Worm (Caenorhabditis elegans): ENCODE results near the gene nfx-1.

Gene nfx-1

ce11 chrIII:6364395-6364794, 10.8 kb upstream of the nfx-1 start (continued):
- TF ChIP-seq nhr-20 (tag; optimal IDR thresholded peaks at IDR 0.05) (peak; percentile 65), pax-3 (tag; optimal IDR thresholded peaks at IDR 0.05) (no peak), nhr-237 (tag; optimal IDR thresholded peaks at IDR 0.05) (no peak), aly-2 (tag; optimal IDR thresholded peaks at IDR 0.05) (no peak), Y116A8C.19 (tag; optimal IDR thresholded peaks at IDR 0.05; ENCODE audit: borderline replicate concordance) (no peak), fos-1 (tag; optimal IDR thresholded peaks at IDR 0.05) (no peak), unc-130 (tag; optimal IDR thresholded peaks at IDR 0.05) (no peak), ztf-11 (tag; optimal IDR thresholded peaks at IDR 0.05) (no peak), lin-14 (GFP tag; optimal IDR thresholded peaks at IDR 0.05) (peak; percentile 81), lsy-2 (tag; optimal IDR thresholded peaks at IDR 0.05) (peak; percentile 46 to 59), nhr-76 (tag; optimal IDR thresholded peaks at IDR 0.05) (no peak), ceh-8 (GFP tag; optimal IDR thresholded peaks at IDR 0.05) (no peak), snpc-4 (tag; optimal IDR thresholded peaks at IDR 0.05) (no peak), skn-1 (tag; optimal IDR thresholded peaks at IDR 0.05) (no peak), unc-86 (tag; optimal IDR thresholded peaks at IDR 0.05) (no peak), blmp-1 (tag; optimal IDR thresholded peaks at IDR 0.05) (peak; percentile 94), sptf-1 (tag; optimal IDR thresholded peaks at IDR 0.05) (no peak), nhr-85 (tag) (peak; percentile 96), xbp-1 (tag; optimal IDR thresholded peaks at IDR 0.05) (no peak), snu-23 (GFP tag; optimal IDR thresholded peaks at IDR 0.05) (peak; percentile 60), efl-1 (optimal IDR thresholded peaks at IDR 0.05) (peak in 1 of 2 experiments; percentile 4), efl-1 (GFP tag; optimal IDR thresholded peaks at IDR 0.05 in 1 of 2) (no peak), C34B4.2 (tag; optimal IDR thresholded peaks at IDR 0.05) (no peak), ets-5 (GFP tag; IDR thresholded peaks at IDR 0.05) (no peak), egl-13 (tag; optimal IDR thresholded peaks at IDR 0.05) (no peak), nhr-71 (tag; optimal IDR thresholded peaks at IDR 0.05) (peak; percentile 75), rnt-1 (tag; optimal IDR thresholded peaks at IDR 0.05) (peak; percentile 75), ceh-88 (GFP tag; IDR thresholded peaks at IDR 0.05) (no peak), ama-1 (optimal IDR thresholded peaks at IDR 0.05) (no peak), hlh-4 (tag; optimal IDR thresholded peaks at IDR 0.05) (no peak), fkh-10 (GFP tag; optimal IDR thresholded peaks at IDR 0.05) (no peak), nhr-47 (tag; optimal IDR thresholded peaks at IDR 0.05) (peak; percentile 53), nhr-11 (tag; optimal IDR thresholded peaks at IDR 0.05) (no peak), sox-4 (tag; optimal IDR thresholded peaks at IDR 0.05) (no peak), pqm-1 (tag; optimal IDR thresholded peaks at IDR 0.05) (no peak), lin-35 (GFP tag; optimal IDR thresholded peaks at IDR 0.05) (peak in 1 of 2 experiments; percentile 10), unc-62 (GFP tag; optimal IDR thresholded peaks at IDR 0.05) (no peak), nhr-77 (tag; optimal IDR thresholded peaks at IDR 0.05) (no peak), elt-3 (tag; optimal IDR thresholded peaks at IDR 0.05) (peak in 1 of 6 experiments; percentile 27), lin-39 (tag; optimal IDR thresholded peaks at IDR 0.05) (peak; percentile 58)

DNA sequence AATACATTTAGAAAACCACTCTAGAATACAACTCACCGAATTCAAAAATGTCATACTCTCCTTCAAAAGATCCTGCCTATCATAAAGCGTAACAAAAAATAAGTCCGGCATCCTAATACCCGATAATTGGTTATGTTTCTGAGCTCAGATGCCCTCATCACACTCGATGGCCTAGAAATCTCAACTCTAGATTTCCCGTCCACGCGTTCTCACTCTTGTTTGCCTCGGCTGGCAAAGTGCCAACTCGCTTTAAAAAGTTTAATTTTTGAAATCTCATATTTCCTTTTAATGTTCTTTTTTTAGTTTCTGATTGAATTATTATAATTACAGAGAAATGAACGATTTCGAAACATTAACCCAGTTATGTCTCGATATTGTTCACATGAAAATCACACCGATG, 7.5 kb upstream of the nfx-1 start, which contains the start of the genes C56G2.15 and thoc-2:
TSS of gene C56G2.15 (minus strand) at position 188 of the 400 bp plus-strand sequence.
TSS of gene thoc-2 (plus strand) at position 331 of the 400 bp plus-strand sequence.
- TF ChIP-seq rnt-1 (tag; optimal IDR thresholded peaks at IDR 0.05) (peak; percentile 32), snpc-4 (tag; optimal IDR thresholded peaks at IDR 0.05) (no peak), ama-1 (optimal IDR thresholded peaks at IDR 0.05) (no peak), blmp-1 (tag; optimal IDR thresholded peaks at IDR 0.05) (peak; percentile 18), sup-37 (GFP tag; optimal IDR thresholded peaks at IDR 0.05) (no peak), ztf-11 (tag; optimal IDR thresholded peaks at IDR 0.05) (no peak), nhr-90 (tag; optimal IDR thresholded peaks at IDR 0.05; ENCODE audit: poor library complexity) (no peak), lsy-2 (tag; optimal IDR thresholded peaks at IDR 0.05) (peak; percentile 18 to 37), lin-13 (GFP tag; optimal IDR thresholded peaks at IDR 0.05) (no peak), nhr-85 (tag) (peak; percentile 64), ceh-8 (GFP tag; optimal IDR thresholded peaks at IDR 0.05) (no peak), lin-14 (GFP tag; optimal IDR thresholded peaks at IDR 0.05) (peak; percentile 41), ztf-4 (tag; optimal IDR thresholded peaks at IDR 0.05) (no peak), zag-1 (tag; optimal IDR thresholded peaks at IDR 0.05) (no peak), F16B12.6 (tag; optimal IDR thresholded peaks at IDR 0.05) (no peak), nhr-20 (tag; optimal IDR thresholded peaks at IDR 0.05) (no peak), ceh-88 (GFP tag; IDR thresholded peaks at IDR 0.05) (no peak), nhr-19 (GFP tag; conservative IDR thresholded peaks at IDR 0.05) (no peak), nhr-71 (tag; optimal IDR thresholded peaks at IDR 0.05) (peak; percentile 31), tbx-2 (tag; optimal IDR thresholded peaks at IDR 0.05) (no peak), pqm-1 (tag; optimal IDR thresholded peaks at IDR 0.05) (no peak), C04F5.9 (tag; optimal IDR thresholded peaks at IDR 0.05) (no peak), efl-3 (GFP tag; optimal IDR thresholded peaks at IDR 0.05) (no peak), ceh-63 (GFP tag; optimal IDR thresholded peaks at IDR 0.05) (no peak), fkh-10 (GFP tag; optimal IDR thresholded peaks at IDR 0.05) (no peak), snu-23 (GFP tag; optimal IDR thresholded peaks at IDR 0.05) (peak; percentile 14), vab-15 (tag; optimal IDR thresholded peaks at IDR 0.05) (no peak), aly-2 (tag; optimal IDR thresholded peaks at IDR 0.05) (no peak), xbp-1 (tag; optimal IDR thresholded peaks at IDR 0.05) (no peak), lin-39 (tag; optimal IDR thresholded peaks at IDR 0.05) (no peak), sptf-1 (tag; optimal IDR thresholded peaks at IDR 0.05) (no peak)
